Worm (Caenorhabditis elegans) whole organism, late embryonic: ENCODE data around the gene srh-33.
A peak's percentile ranks its signal among the peaks of the same experiment; 100 is the strongest.

Experiments
- T23F11.4 ChIP-seq: fragments of 200-800 bp; sonication (Bioruptor generic); optimal IDR thresholded peaks from 2 replicates; lab custom pipeline; 2018; ENCODE audit warnings: mild to moderate bottlenecking, missing genetic modification characterization, missing compliant biosample characterization
- Y22D7AL.16 ChIP-seq: sonication (generic microtip); optimal IDR thresholded peaks from 2 replicates; lab custom pipeline; 2016; ENCODE audit warnings: missing genetic modification characterization, missing compliant biosample characterization
- ama-1 ChIP-seq: fragments of 150-350 bp; optimal IDR thresholded peaks from 2 replicates; lab custom pipeline; 2014
- ceh-14 ChIP-seq: sonication (generic microtip); optimal IDR thresholded peaks from 2 replicates; lab custom pipeline; 2016; ENCODE audit warnings: missing genotype, missing genetic modification characterization, missing compliant biosample characterization
- ceh-19 ChIP-seq: fragments of 200-800 bp; sonication (Bioruptor generic); optimal IDR thresholded peaks from 2 replicates; lab custom pipeline; 2018; ENCODE audit warnings: mild to moderate bottlenecking, missing genetic modification characterization, missing compliant biosample characterization
- ceh-31 ChIP-seq: sonication (generic microtip); optimal IDR thresholded peaks from 2 replicates; lab custom pipeline; 2016; ENCODE audit warnings: missing genetic modification characterization, missing compliant biosample characterization
- ceh-34 ChIP-seq: sonication (generic microtip); optimal IDR thresholded peaks from 2 replicates; lab custom pipeline; 2016; ENCODE audit warnings: mild to moderate bottlenecking, missing genetic modification characterization, missing compliant biosample characterization
- ceh-45 ChIP-seq: fragments of 200-800 bp; sonication (Bioruptor generic); IDR thresholded peaks from 2 replicates; pipeline ENCODE4 v1.3.6; 2022; ENCODE audit warnings: missing genetic modification reagents, missing genetic modification characterization, missing compliant biosample characterization
- ceh-6 ChIP-seq: fragments of 200-800 bp; sonication (Bioruptor generic); optimal IDR thresholded peaks from 2 replicates; lab custom pipeline; 2018; ENCODE audit warnings: mild to moderate bottlenecking, missing genetic modification characterization, missing compliant biosample characterization
- ceh-9 ChIP-seq: sonication (generic microtip); optimal IDR thresholded peaks from 2 replicates; lab custom pipeline; 2016; ENCODE audit warnings: mild to moderate bottlenecking, missing genetic modification characterization, inconsistent platforms, missing compliant biosample characterization
- che-1 ChIP-seq: sonication (generic microtip); optimal IDR thresholded peaks from 2 replicates; lab custom pipeline; 2016; ENCODE audit warnings: mild to moderate bottlenecking, missing genetic modification characterization, missing compliant biosample characterization
- dmd-4 ChIP-seq: sonication (generic microtip); optimal IDR thresholded peaks from 2 replicates; lab custom pipeline; 2016; ENCODE audit warnings: borderline replicate concordance, missing genetic modification characterization, missing compliant biosample characterization
- dve-1 ChIP-seq: sonication (generic microtip); optimal IDR thresholded peaks from 2 replicates; lab custom pipeline; 2017; ENCODE audit warnings: antibody characterized with exemption, mild to moderate bottlenecking, missing genetic modification characterization, missing compliant biosample characterization
- ets-4 ChIP-seq: sonication (generic microtip); optimal IDR thresholded peaks from 2 replicates; lab custom pipeline; 2016; ENCODE audit warnings: missing genetic modification characterization, missing compliant biosample characterization
- eyg-1 ChIP-seq: sonication (generic microtip); optimal IDR thresholded peaks from 2 replicates; lab custom pipeline; 2016; ENCODE audit warnings: missing genotype, missing genetic modification characterization, missing compliant biosample characterization
- fax-1 ChIP-seq: sonication (generic microtip); optimal IDR thresholded peaks from 2 replicates; lab custom pipeline; 2016; ENCODE audit warnings: missing genotype, missing genetic modification characterization, missing compliant biosample characterization
- fkh-10 ChIP-seq: fragments of 150-350 bp; optimal IDR thresholded peaks from 2 replicates; lab custom pipeline; 2014; ENCODE audit warnings: missing biosample characterization, missing genetic modification reagents, missing genetic modification characterization
- gmeb-2 ChIP-seq: sonication (generic microtip); optimal IDR thresholded peaks from 2 replicates; lab custom pipeline; 2016; ENCODE audit warnings: missing genetic modification characterization, inconsistent platforms, missing compliant biosample characterization
- hlh-15 ChIP-seq: sonication (generic microtip); optimal IDR thresholded peaks from 2 replicates; lab custom pipeline; 2016; ENCODE audit warnings: missing genetic modification characterization, missing compliant biosample characterization
- hlh-30 ChIP-seq: sonication (generic microtip); optimal IDR thresholded peaks from 2 replicates; lab custom pipeline; 2017; ENCODE audit warnings: antibody characterized with exemption, missing genetic modification characterization, missing compliant biosample characterization; ENCODE audit not compliant: insufficient read depth
- hlh-6 ChIP-seq: sonication (generic microtip); optimal IDR thresholded peaks from 2 replicates; lab custom pipeline; 2016; ENCODE audit warnings: missing genotype, missing genetic modification characterization, missing compliant biosample characterization
- hlh-8 ChIP-seq: sonication (generic microtip); optimal IDR thresholded peaks from 2 replicates; lab custom pipeline; 2016; ENCODE audit warnings: missing genotype, missing genetic modification characterization, missing compliant biosample characterization
- lim-6 ChIP-seq: sonication (generic microtip); optimal IDR thresholded peaks from 2 replicates; lab custom pipeline; 2016; ENCODE audit warnings: missing genetic modification characterization, missing compliant biosample characterization
- mec-3 ChIP-seq: sonication (generic microtip); optimal IDR thresholded peaks from 2 replicates; lab custom pipeline; 2016; ENCODE audit warnings: borderline replicate concordance, missing genetic modification characterization, missing compliant biosample characterization
- nfya-1 ChIP-seq: sonication (generic microtip); optimal IDR thresholded peaks from 2 replicates; lab custom pipeline; 2017; ENCODE audit warnings: missing genetic modification characterization, mild to moderate bottlenecking, missing compliant biosample characterization, antibody characterized with exemption, moderate library complexity
- nhr-11 ChIP-seq: fragments of 150-350 bp; optimal IDR thresholded peaks from 2 replicates; lab custom pipeline; 2014; ENCODE audit warnings: missing biosample characterization, missing genetic modification characterization
- nhr-232 ChIP-seq: sonication (generic microtip); optimal IDR thresholded peaks from 2 replicates; lab custom pipeline; 2016; ENCODE audit warnings: missing genetic modification characterization, missing compliant biosample characterization
- npax-4 ChIP-seq: sonication (generic microtip); optimal IDR thresholded peaks from 2 replicates; lab custom pipeline; 2016; ENCODE audit warnings: missing genetic modification characterization, missing compliant biosample characterization
- pax-1 ChIP-seq: fragments of 150-350 bp; optimal IDR thresholded peaks from 2 replicates; lab custom pipeline; 2014; ENCODE audit warnings: missing biosample characterization, missing genetic modification characterization
- ref-2 ChIP-seq: sonication (generic microtip); optimal IDR thresholded peaks from 2 replicates; lab custom pipeline; 2016; ENCODE audit warnings: missing genetic modification characterization, missing compliant biosample characterization
- sdc-2 ChIP-seq: sonication (generic microtip); optimal IDR thresholded peaks from 2 replicates; lab custom pipeline; 2016; ENCODE audit warnings: missing genotype, missing genetic modification characterization, missing compliant biosample characterization
- sox-4 ChIP-seq: sonication (generic microtip); optimal IDR thresholded peaks from 2 replicates; lab custom pipeline; 2017; ENCODE audit warnings: mild to moderate bottlenecking, missing genetic modification characterization, inconsistent platforms, missing compliant biosample characterization
- tbx-7 ChIP-seq: sonication (generic microtip); optimal IDR thresholded peaks from 2 replicates; lab custom pipeline; 2016; ENCODE audit warnings: missing genotype, missing genetic modification characterization, missing compliant biosample characterization
- unc-42 ChIP-seq: sonication (generic microtip); optimal IDR thresholded peaks from 2 replicates; lab custom pipeline; 2016; ENCODE audit warnings: missing genotype, missing genetic modification characterization, missing compliant biosample characterization
- unc-86 ChIP-seq: sonication (generic microtip); optimal IDR thresholded peaks from 2 replicates; lab custom pipeline; 2016; ENCODE audit warnings: missing genetic modification characterization, missing compliant biosample characterization
- ztf-16 ChIP-seq: sonication (generic microtip); optimal IDR thresholded peaks from 2 replicates; lab custom pipeline; 2017; ENCODE audit warnings: missing genetic modification characterization, missing compliant biosample characterization

The srh-33 gene

DNA sequence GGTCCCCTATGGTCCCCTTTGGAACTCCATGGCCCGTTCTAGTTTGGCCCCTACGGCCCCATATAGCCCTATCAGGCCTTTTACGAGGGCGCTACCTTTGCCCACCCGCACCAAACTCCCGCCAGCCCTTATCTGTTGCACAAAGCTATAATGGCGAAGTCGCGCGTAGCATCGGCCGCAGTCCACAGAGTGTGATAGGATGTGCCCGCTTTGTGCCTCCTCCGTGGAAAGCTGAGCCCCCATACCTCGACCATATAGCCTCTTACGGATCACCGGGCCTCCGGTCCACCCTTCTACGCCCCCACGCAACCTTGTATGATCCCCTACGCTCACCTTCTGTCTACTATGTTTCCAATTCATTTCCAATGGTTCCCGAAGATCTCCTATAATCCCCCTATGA, 3.9 kb upstream of the srh-33 start:
- no peak for TF ChIP-seq hlh-8 (tag; lab: Kevin White, UChicago)
- peak; percentile 18 for TF ChIP-seq hlh-6 (tag; lab: Kevin White, UChicago)
- TF ChIP-seq sdc-2 (tag; lab: Kevin White, UChicago): peak; percentile 20
- TF ChIP-seq dmd-4 (tag; lab: Kevin White, UChicago): peak; percentile 6

DNA sequence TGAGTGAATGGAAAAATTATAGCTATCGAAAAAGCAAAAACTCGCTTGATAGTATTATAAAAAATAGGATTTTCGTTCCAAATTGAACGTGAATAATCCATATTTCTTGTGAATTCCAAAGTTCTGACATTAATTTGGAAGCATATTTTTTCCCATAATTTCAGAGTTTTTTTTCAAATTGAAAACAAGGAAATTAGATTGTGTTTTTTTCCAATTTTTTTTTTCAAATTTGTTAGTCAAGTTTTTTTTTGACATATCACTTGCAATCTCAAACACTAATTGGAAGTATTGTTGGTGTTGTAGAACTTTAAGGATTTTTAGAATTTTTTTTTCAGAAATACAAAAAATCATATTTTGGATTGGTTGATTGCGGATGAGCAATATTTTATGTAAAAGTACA, 3.5 kb upstream of the srh-33 start, which contains the start of gene srh-34:
TSS of gene srh-34 (minus strand) at position 101 of the 400 bp plus-strand sequence.
- TF ChIP-seq Y22D7AL.16: no peak
- no peak for TF ChIP-seq sox-4 (tag; lab: Kevin White, UChicago)
- TF ChIP-seq lim-6 (tag; lab: Kevin White, UChicago): no peak
- TF ChIP-seq mec-3 (tag; lab: Kevin White, UChicago): no peak
- TF ChIP-seq fax-1 (tag; lab: Kevin White, UChicago): no peak
- no peak for TF ChIP-seq dve-1 (tag; lab: Kevin White, UChicago)
- TF ChIP-seq ceh-9: no peak
- no peak for TF ChIP-seq nhr-232 (tag; lab: Kevin White, UChicago)
- no peak for TF ChIP-seq hlh-30 (tag; lab: Kevin White, UChicago)
- TF ChIP-seq ceh-31: no peak
- TF ChIP-seq unc-42 (tag; lab: Kevin White, UChicago): no peak
- no peak for TF ChIP-seq fkh-10 (GFP tag; lab: Kevin White, UChicago)
- TF ChIP-seq ztf-16 (tag; lab: Kevin White, UChicago): no peak
- no peak for TF ChIP-seq ceh-19 (GFP tag; lab: Kevin White, UChicago)
- no peak for TF ChIP-seq ceh-45 (GFP tag; lab: Robert Waterston, UW)
- TF ChIP-seq hlh-15 (tag; lab: Kevin White, UChicago): no peak
- no peak for TF ChIP-seq ceh-6 (GFP tag; lab: Kevin White, UChicago)
- no peak for TF ChIP-seq ceh-34 (tag; lab: Kevin White, UChicago)
- no peak for TF ChIP-seq ets-4

DNA sequence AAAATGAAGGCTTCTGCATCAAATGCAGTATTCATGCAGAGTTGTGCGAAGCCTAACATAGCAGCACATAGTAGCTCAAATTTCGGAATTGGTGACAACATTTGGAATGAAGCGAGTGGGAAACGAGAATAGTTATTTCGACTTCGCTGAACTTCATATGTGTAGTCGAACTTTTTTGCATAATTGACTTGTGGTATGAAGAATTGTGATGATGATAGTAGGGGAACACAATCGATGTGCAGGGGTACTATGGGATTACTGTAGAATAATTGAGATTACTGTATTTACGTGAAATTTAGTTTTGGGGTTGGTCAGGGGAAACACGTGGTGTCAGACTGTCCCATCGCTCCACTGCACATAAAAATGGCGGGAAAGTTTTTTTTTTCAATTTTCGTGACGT, 2.2 kb downstream of the srh-33 start, which contains the start of gene B0554.7:
TSS of gene B0554.7 (minus strand) at position 101 of the 400 bp plus-strand sequence.
- TF ChIP-seq hlh-8 (tag; lab: Kevin White, UChicago): no peak

DNA sequence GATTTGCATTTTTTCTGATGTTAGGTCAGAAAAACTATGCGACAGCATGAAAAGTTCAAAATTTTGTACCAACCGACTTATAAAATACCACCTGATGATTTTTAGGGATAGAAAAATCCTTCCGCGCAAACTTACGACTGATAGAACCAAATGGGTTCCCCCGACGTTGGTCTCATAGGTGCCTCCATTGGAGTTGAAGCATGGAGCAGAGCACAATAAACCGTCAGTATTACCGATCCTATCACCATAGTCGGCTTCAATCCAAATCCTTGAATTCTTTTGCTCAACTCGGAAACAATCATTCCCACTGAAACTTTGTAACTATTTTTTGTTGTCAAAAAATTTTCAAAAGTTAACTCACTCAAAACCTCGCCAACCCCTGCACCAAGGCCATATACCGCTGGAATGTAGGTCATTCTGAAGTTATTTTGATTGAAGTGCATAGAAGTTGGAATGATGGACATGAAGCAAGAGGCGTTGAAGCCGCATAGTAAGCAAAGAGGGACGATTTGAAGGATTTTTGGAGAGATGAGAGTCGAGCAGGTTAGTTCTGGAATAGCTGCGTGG, 3.8 kb downstream of the srh-33 start:
- TF ChIP-seq gmeb-2 (no peak), tbx-7 (tag; lab: Kevin White, UChicago) (no peak), nhr-11 (tag; lab: Kevin White, UChicago) (no peak), ref-2 (tag; lab: Kevin White, UChicago) (no peak), ama-1 (lab: Kevin White, UChicago) (no peak), sdc-2 (tag; lab: Kevin White, UChicago) (no peak), ceh-14 (tag; lab: Kevin White, UChicago) (no peak), npax-4 (tag; lab: Kevin White, UChicago) (no peak), hlh-8 (tag; lab: Kevin White, UChicago) (no peak), hlh-30 (tag; lab: Kevin White, UChicago) (no peak), nfya-1 (tag; lab: Kevin White, UChicago) (no peak), T23F11.4 (no peak), pax-1 (tag; lab: Kevin White, UChicago) (no peak), dmd-4 (tag; lab: Kevin White, UChicago) (no peak), eyg-1 (no peak), ets-4 (no peak), unc-86 (tag; lab: Kevin White, UChicago) (no peak), che-1 (tag; lab: Kevin White, UChicago) (no peak)
- TF ChIP-seq, all 69 proteins: peak for 0
